Fruit fly (Drosophila melanogaster): ENCODE data around the gene Sf3b6.

dm6 chr3L:6161997-6162396, 31.0 kb downstream of the Sf3b6 start:
- TF ChIP-seq CTCF (optimal IDR thresholded peaks at IDR 0.05) (no peak), CG8478 (optimal IDR thresholded peaks at IDR 0.05) (no peak)

Measured in S2 (cell line).